Worm (Caenorhabditis elegans) whole organism, L1 larva: ENCODE results near the gene Y73F8A.20.

Experiments
- C16A3.4 ChIP-seq: fragments of 150-350 bp; optimal IDR thresholded peaks from 2 replicates; lab custom pipeline; 2014; ENCODE audit warnings: missing biosample characterization, missing genetic modification characterization
- C34B4.2 ChIP-seq: sonication (generic microtip); optimal IDR thresholded peaks from 2 replicates; lab custom pipeline; 2017; ENCODE audit warnings: mild to moderate bottlenecking, missing genetic modification characterization, missing compliant biosample characterization
- F16B12.6 ChIP-seq: fragments of 150-350 bp; optimal IDR thresholded peaks from 2 replicates; lab custom pipeline; 2014; ENCODE audit warnings: missing biosample characterization, missing genetic modification characterization
- aha-1 ChIP-seq: fragments of 150-350 bp; optimal IDR thresholded peaks from 2 replicates; lab custom pipeline; 2014; ENCODE audit warnings: missing biosample characterization, missing genetic modification characterization
- alr-1 ChIP-seq: fragments of 200-800 bp; sonication (Bioruptor generic); optimal IDR thresholded peaks from 2 replicates; lab custom pipeline; 2018; ENCODE audit warnings: borderline replicate concordance, mild to moderate bottlenecking, missing genetic modification characterization, missing compliant biosample characterization
- aly-2 ChIP-seq: fragments of 150-350 bp; optimal IDR thresholded peaks from 2 replicates; lab custom pipeline; 2014; ENCODE audit warnings: missing biosample characterization, missing genetic modification characterization
- blmp-1 ChIP-seq: fragments of 150-350 bp; optimal IDR thresholded peaks from 2 replicates; lab custom pipeline; 2014; ENCODE audit warnings: missing biosample characterization, missing genetic modification characterization
- ceh-63 ChIP-seq: fragments of 200-800 bp; sonication (Bioruptor generic); optimal IDR thresholded peaks from 2 replicates; lab custom pipeline; 2018; ENCODE audit warnings: mild to moderate bottlenecking, missing genetic modification characterization, missing compliant biosample characterization
- ceh-8 ChIP-seq: fragments of 200-800 bp; sonication (Bioruptor generic); optimal IDR thresholded peaks from 2 replicates; lab custom pipeline; 2018; ENCODE audit warnings: mild to moderate bottlenecking, missing genetic modification characterization, moderate library complexity, missing compliant biosample characterization
- ceh-82 ChIP-seq, 3 experiments: fragments of 150-350 bp in 1 of 3; sonication (generic microtip) in 2 of 3; optimal IDR thresholded peaks; 2 replicates each; lab custom pipeline; 2014 to 2017; ENCODE audit warnings: missing biosample characterization in 3 of 3, missing genetic modification characterization in 3 of 3
- ceh-88 ChIP-seq: fragments of 200-800 bp; sonication (Bioruptor generic); IDR thresholded peaks from 2 replicates; pipeline ENCODE4 v1.3.6; 2022; ENCODE audit warnings: missing genetic modification characterization, missing compliant biosample characterization
- ceh-90 ChIP-seq: sonication (generic microtip); optimal IDR thresholded peaks from 2 replicates; lab custom pipeline; 2016; ENCODE audit warnings: missing genetic modification characterization, missing compliant biosample characterization
- dsc-1 ChIP-seq: sonication (generic microtip); optimal IDR thresholded peaks from 2 replicates; lab custom pipeline; 2016; ENCODE audit warnings: mild to moderate bottlenecking, missing genetic modification characterization, missing compliant biosample characterization
- efl-1 ChIP-seq, 4 experiments: fragments of 150-350 bp; optimal IDR thresholded peaks in 3 of 4; peaks in 1 of 4; 1 replicate in 1 of 4; 2 replicates in 3 of 4; lab custom pipeline; 2014; ENCODE audit warnings: missing biosample characterization in 2 of 4, missing genetic modification characterization in 2 of 4, missing genetic modification reagents in 2 of 4
- efl-3 ChIP-seq: fragments of 200-800 bp; sonication (Bioruptor generic); optimal IDR thresholded peaks from 2 replicates; lab custom pipeline; 2018; ENCODE audit warnings: mild to moderate bottlenecking, missing genetic modification characterization, missing compliant biosample characterization
- elt-2 ChIP-seq: sonication (generic microtip); optimal IDR thresholded peaks from 2 replicates; lab custom pipeline; 2016; ENCODE audit warnings: missing genetic modification characterization, mild to moderate bottlenecking, inconsistent platforms, missing compliant biosample characterization, missing genetic modification reagents
- elt-3 ChIP-seq, 6 experiments: fragments of 150-350 bp in 1 of 6; sonication (generic microtip); optimal IDR thresholded peaks; 2 replicates each; lab custom pipeline; 2017 to 2018; ENCODE audit warnings: missing biosample characterization in 6 of 6, missing genetic modification characterization in 6 of 6, inconsistent platforms in 1 of 6
- ets-5 ChIP-seq: fragments of 200-800 bp; sonication (Bioruptor generic); IDR thresholded peaks from 2 replicates; pipeline ENCODE4 v1.3.6; 2022; ENCODE audit warnings: missing genetic modification characterization, missing compliant biosample characterization
- grh-1 ChIP-seq: fragments of 200-800 bp; sonication (Bioruptor generic); IDR thresholded peaks from 2 replicates; pipeline ENCODE4 v1.3.6; 2022; ENCODE audit warnings: missing genetic modification reagents, missing genetic modification characterization, missing compliant biosample characterization
- hlh-17 ChIP-seq: fragments of 200-800 bp; sonication (Bioruptor generic); optimal IDR thresholded peaks from 2 replicates; lab custom pipeline; 2018; ENCODE audit warnings: missing genetic modification characterization, mild to moderate bottlenecking, missing compliant biosample characterization, moderate library complexity, borderline replicate concordance
- lin-13 ChIP-seq: fragments of 150-350 bp; optimal IDR thresholded peaks from 2 replicates; lab custom pipeline; 2014; ENCODE audit warnings: missing biosample characterization, missing genetic modification reagents, missing genetic modification characterization
- lin-35 ChIP-seq, 2 experiments: fragments of 150-350 bp; optimal IDR thresholded peaks; 2 replicates each; lab custom pipeline; 2014; ENCODE audit warnings: missing biosample characterization in 2 of 2, missing genetic modification characterization in 2 of 2, missing genetic modification reagents in 2 of 2
- lin-39 ChIP-seq: fragments of 150-350 bp; optimal IDR thresholded peaks from 2 replicates; lab custom pipeline; 2014; ENCODE audit warnings: missing biosample characterization, missing genetic modification reagents, missing genetic modification characterization
- lir-3 ChIP-seq: sonication (generic microtip); optimal IDR thresholded peaks from 2 replicates; lab custom pipeline; 2016; ENCODE audit warnings: mild to moderate bottlenecking, missing genetic modification characterization, moderate library complexity, missing compliant biosample characterization; ENCODE audit not compliant: poor library complexity
- lsy-2 ChIP-seq, 2 experiments: fragments of 150-350 bp; optimal IDR thresholded peaks; 2 replicates each; lab custom pipeline; 2014; ENCODE audit warnings: missing biosample characterization in 2 of 2, missing genetic modification characterization in 2 of 2
- mab-9 ChIP-seq: fragments of 200-800 bp; sonication (Bioruptor generic); IDR thresholded peaks from 2 replicates; pipeline ENCODE4 v1.3.6; 2022; ENCODE audit warnings: missing genetic modification reagents, missing genetic modification characterization, missing compliant biosample characterization
- mdl-1 ChIP-seq, 2 experiments: fragments of 150-350 bp; optimal IDR thresholded peaks; 2 replicates each; lab custom pipeline; 2014 to 2017; ENCODE audit warnings: missing biosample characterization in 2 of 2, missing genetic modification characterization in 2 of 2, inconsistent platforms in 1 of 2
- nhr-12 ChIP-seq: sonication (generic microtip); optimal IDR thresholded peaks from 2 replicates; lab custom pipeline; 2017; ENCODE audit warnings: missing biosample characterization, missing genetic modification characterization
- nhr-19 ChIP-seq: fragments of 200-800 bp; sonication (Bioruptor generic); conservative IDR thresholded peaks from 2 replicates; pipeline ENCODE4 v1.3.6; 2022; ENCODE audit warnings: missing genetic modification characterization, missing compliant biosample characterization
- nhr-20 ChIP-seq: sonication (generic microtip); optimal IDR thresholded peaks from 2 replicates; lab custom pipeline; 2016; ENCODE audit warnings: mild to moderate bottlenecking, missing genetic modification characterization, missing compliant biosample characterization
- nhr-237 ChIP-seq: fragments of 150-350 bp; optimal IDR thresholded peaks from 2 replicates; lab custom pipeline; 2014; ENCODE audit warnings: missing biosample characterization, missing genetic modification characterization
- nhr-47 ChIP-seq: sonication (generic microtip); optimal IDR thresholded peaks from 2 replicates; lab custom pipeline; 2016; ENCODE audit warnings: mild to moderate bottlenecking, missing genetic modification characterization, moderate library complexity, missing compliant biosample characterization
- nhr-76 ChIP-seq: sonication (generic microtip); optimal IDR thresholded peaks from 2 replicates; lab custom pipeline; 2017; ENCODE audit warnings: missing biosample characterization, missing genetic modification characterization
- nhr-77 ChIP-seq: fragments of 150-350 bp; optimal IDR thresholded peaks from 2 replicates; lab custom pipeline; 2014; ENCODE audit warnings: missing biosample characterization, missing genetic modification characterization
- nhr-84 ChIP-seq: sonication (generic microtip); optimal IDR thresholded peaks from 2 replicates; lab custom pipeline; 2017; ENCODE audit warnings: missing biosample characterization, missing genetic modification characterization
- nhr-85 ChIP-seq: sonication (generic microtip); peaks from one replicate; lab custom pipeline; 2016; ENCODE audit warnings: missing genetic modification characterization, inconsistent platforms, missing compliant biosample characterization
- nhr-90 ChIP-seq: sonication (generic microtip); optimal IDR thresholded peaks from 2 replicates; lab custom pipeline; 2016; ENCODE audit warnings: mild to moderate bottlenecking, missing genetic modification characterization, missing compliant biosample characterization; ENCODE audit not compliant: poor library complexity
- pag-3 ChIP-seq: sonication (generic microtip); optimal IDR thresholded peaks from 2 replicates; lab custom pipeline; 2017; ENCODE audit warnings: missing genetic modification characterization, mild to moderate bottlenecking, missing compliant biosample characterization, antibody characterized with exemption, borderline replicate concordance; ENCODE audit not compliant: insufficient read depth
- pax-3 ChIP-seq: fragments of 200-800 bp; sonication (Bioruptor generic); optimal IDR thresholded peaks from 2 replicates; lab custom pipeline; 2018; ENCODE audit warnings: mild to moderate bottlenecking, missing genetic modification characterization, moderate library complexity, missing compliant biosample characterization
- pqm-1 ChIP-seq: sonication (generic microtip); optimal IDR thresholded peaks from 3 replicates; lab custom pipeline; 2017; ENCODE audit warnings: missing biosample characterization, missing genetic modification characterization
- sox-4 ChIP-seq: sonication (generic microtip); optimal IDR thresholded peaks from 2 replicates; lab custom pipeline; 2016; ENCODE audit warnings: missing genetic modification characterization, missing compliant biosample characterization
- sptf-1 ChIP-seq: fragments of 150-350 bp; optimal IDR thresholded peaks from 2 replicates; lab custom pipeline; 2014; ENCODE audit warnings: missing biosample characterization, missing genetic modification characterization
- sup-37 ChIP-seq: fragments of 200-800 bp; sonication (Bioruptor generic); optimal IDR thresholded peaks from 2 replicates; lab custom pipeline; 2018; ENCODE audit warnings: mild to moderate bottlenecking, missing genetic modification characterization, missing compliant biosample characterization
- tbx-2 ChIP-seq: sonication (generic microtip); optimal IDR thresholded peaks from 2 replicates; lab custom pipeline; 2016; ENCODE audit warnings: missing genetic modification characterization, missing compliant biosample characterization
- unc-30 ChIP-seq: sonication (generic microtip); optimal IDR thresholded peaks from 2 replicates; lab custom pipeline; 2017; ENCODE audit warnings: missing biosample characterization, missing genetic modification characterization
- unc-86 ChIP-seq: sonication (generic microtip); optimal IDR thresholded peaks from 2 replicates; lab custom pipeline; 2016; ENCODE audit warnings: missing genetic modification characterization, missing compliant biosample characterization
- vab-15 ChIP-seq: sonication (generic microtip); optimal IDR thresholded peaks from 2 replicates; lab custom pipeline; 2017; ENCODE audit warnings: missing genotype, mild to moderate bottlenecking, missing genetic modification characterization, missing compliant biosample characterization
- xbp-1 ChIP-seq: sonication (generic microtip); optimal IDR thresholded peaks from 2 replicates; lab custom pipeline; 2016; ENCODE audit warnings: missing genetic modification characterization, missing compliant biosample characterization
- zag-1 ChIP-seq: fragments of 150-350 bp; optimal IDR thresholded peaks from 2 replicates; lab custom pipeline; 2014; ENCODE audit warnings: missing biosample characterization, missing genetic modification characterization
- ztf-11 ChIP-seq, 2 experiments: sonication (generic microtip); optimal IDR thresholded peaks; 2 replicates each; lab custom pipeline; 2016 to 2017; ENCODE audit warnings: missing genetic modification characterization in 2 of 2, missing biosample characterization in 1 of 2, missing compliant biosample characterization in 1 of 2

Gene Y73F8A.20

ce11 chrIV:15391549-15391948 is 13.3 kb downstream of the Y73F8A.20 start:
- no peak for TF ChIP-seq nhr-47 (tag; lab: Kevin White, UChicago)
- TF ChIP-seq ceh-82 (tag; optimal IDR thresholded peaks at IDR 0.05; lab: Kevin White, UChicago) = no peak
- TF ChIP-seq blmp-1 (tag; lab: Kevin White, UChicago) = peak; percentile 48
- no peak for TF ChIP-seq lir-3
- no peak for TF ChIP-seq ceh-90
- TF ChIP-seq elt-3 (tag; optimal IDR thresholded peaks at IDR 0.05; lab: Kevin White, UChicago) = peak in 3 of 6 experiments; percentile 18 to 63 (median 25)
- TF ChIP-seq pqm-1 (tag; lab: Kevin White, UChicago) = no peak
- TF ChIP-seq nhr-12 (tag; lab: Kevin White, UChicago) = no peak
- TF ChIP-seq nhr-77 = no peak
- TF ChIP-seq lsy-2 (tag; optimal IDR thresholded peaks at IDR 0.05; lab: Kevin White, UChicago) = no peak
- TF ChIP-seq nhr-19 = no peak
- no peak for TF ChIP-seq ceh-88
- TF ChIP-seq mab-9 (GFP tag; lab: Robert Waterston, UW) = no peak
- TF ChIP-seq ceh-63 (GFP tag; lab: Kevin White, UChicago) = no peak
- no peak for TF ChIP-seq ztf-11 (tag; optimal IDR thresholded peaks at IDR 0.05; lab: Kevin White, UChicago)
- TF ChIP-seq unc-86 (tag; lab: Kevin White, UChicago) = no peak
- TF ChIP-seq aha-1 = no peak
- peak; percentile 12 for TF ChIP-seq elt-2 (tag; lab: Kevin White, UChicago)
- no peak for TF ChIP-seq efl-1 (optimal IDR thresholded peaks at IDR 0.05; lab: Kevin White, UChicago)
- TF ChIP-seq efl-1 (GFP tag; optimal IDR thresholded peaks at IDR 0.05 in 1 of 2; lab: Kevin White, UChicago) = peak in 1 of 2 experiments; percentile 74
- TF ChIP-seq pag-3 (tag; lab: Kevin White, UChicago) = no peak
- TF ChIP-seq pax-3 = no peak
- TF ChIP-seq aly-2 (tag; lab: Kevin White, UChicago) = no peak
- TF ChIP-seq sox-4 (tag; lab: Kevin White, UChicago) = no peak
- TF ChIP-seq lin-39 = no peak
- no peak for TF ChIP-seq dsc-1 (tag; lab: Kevin White, UChicago)
- no peak for TF ChIP-seq nhr-20 (tag; lab: Kevin White, UChicago)
- no peak for TF ChIP-seq sup-37
- no peak for TF ChIP-seq ceh-8
- no peak for TF ChIP-seq lin-13
- TF ChIP-seq F16B12.6 = no peak
- TF ChIP-seq C16A3.4 (tag; lab: Kevin White, UChicago) = no peak
- TF ChIP-seq ets-5 (GFP tag; lab: Robert Waterston, UW) = no peak
- TF ChIP-seq hlh-17 = no peak

ce11 chrIV:15393186-15393585 is 14.9 kb downstream of the Y73F8A.20 start:
- TF ChIP-seq nhr-237 (tag; lab: Kevin White, UChicago) = no peak
- no peak for TF ChIP-seq mab-9 (GFP tag; lab: Robert Waterston, UW)
- no peak for TF ChIP-seq sup-37
- TF ChIP-seq alr-1 (tag; lab: Kevin White, UChicago) = no peak
- TF ChIP-seq sptf-1 = no peak
- TF ChIP-seq C34B4.2 (tag; lab: Kevin White, UChicago) = no peak
- TF ChIP-seq nhr-90 (tag; lab: Kevin White, UChicago) = no peak
- TF ChIP-seq elt-2 (tag; lab: Kevin White, UChicago) = peak; percentile 74
- no peak for TF ChIP-seq nhr-47 (tag; lab: Kevin White, UChicago)
- no peak for TF ChIP-seq tbx-2 (tag; lab: Kevin White, UChicago)
- no peak for TF ChIP-seq unc-30 (tag; lab: Kevin White, UChicago)
- TF ChIP-seq nhr-84 (tag; lab: Kevin White, UChicago) = no peak
- TF ChIP-seq sox-4 (tag; lab: Kevin White, UChicago) = no peak
- no peak for TF ChIP-seq ceh-82 (tag; optimal IDR thresholded peaks at IDR 0.05; lab: Kevin White, UChicago)
- TF ChIP-seq lsy-2 (tag; optimal IDR thresholded peaks at IDR 0.05; lab: Kevin White, UChicago) = no peak
- no peak for TF ChIP-seq F16B12.6
- no peak for TF ChIP-seq xbp-1 (tag; lab: Kevin White, UChicago)
- peak; percentile 28 for TF ChIP-seq nhr-20 (tag; lab: Kevin White, UChicago)
- peak in 1 of 2 experiments; percentile 12 for TF ChIP-seq lin-35 (GFP tag; optimal IDR thresholded peaks at IDR 0.05; lab: Kevin White, UChicago)
- no peak for TF ChIP-seq nhr-85 (tag; lab: Kevin White, UChicago)
- no peak for TF ChIP-seq zag-1 (tag; lab: Kevin White, UChicago)
- no peak for TF ChIP-seq vab-15 (tag; lab: Kevin White, UChicago)
- no peak for TF ChIP-seq nhr-76 (tag; lab: Kevin White, UChicago)
- TF ChIP-seq mdl-1 (tag; optimal IDR thresholded peaks at IDR 0.05; lab: Kevin White, UChicago) = no peak
- TF ChIP-seq efl-1 (optimal IDR thresholded peaks at IDR 0.05; lab: Kevin White, UChicago) = no peak
- TF ChIP-seq efl-1 (GFP tag; optimal IDR thresholded peaks at IDR 0.05 in 1 of 2; lab: Kevin White, UChicago) = peak in 1 of 2 experiments; percentile 30
- TF ChIP-seq grh-1 (GFP tag; lab: Robert Waterston, UW) = no peak
- TF ChIP-seq efl-3 = no peak
- TF ChIP-seq pax-3 = no peak
- no peak for TF ChIP-seq lin-39
- peak; percentile 13 for TF ChIP-seq pqm-1 (tag; lab: Kevin White, UChicago)
- TF ChIP-seq C16A3.4 (tag; lab: Kevin White, UChicago) = no peak
